Worm (Caenorhabditis elegans): Measurements from ENCODE around the gene famp-1.
A peak's percentile ranks its signal among the peaks of the same experiment; 100 is the strongest.

Gene famp-1

ce11 chrIV:2220147-2220546 is 43.3 kb downstream of the famp-1 start (continued):
- TF ChIP-seq F22D6.2 (tag; optimal IDR thresholded peaks at IDR 0.05) (no peak), attf-3 (GFP tag; conservative IDR thresholded peaks at IDR 0.05) (no peak)

DNA sequence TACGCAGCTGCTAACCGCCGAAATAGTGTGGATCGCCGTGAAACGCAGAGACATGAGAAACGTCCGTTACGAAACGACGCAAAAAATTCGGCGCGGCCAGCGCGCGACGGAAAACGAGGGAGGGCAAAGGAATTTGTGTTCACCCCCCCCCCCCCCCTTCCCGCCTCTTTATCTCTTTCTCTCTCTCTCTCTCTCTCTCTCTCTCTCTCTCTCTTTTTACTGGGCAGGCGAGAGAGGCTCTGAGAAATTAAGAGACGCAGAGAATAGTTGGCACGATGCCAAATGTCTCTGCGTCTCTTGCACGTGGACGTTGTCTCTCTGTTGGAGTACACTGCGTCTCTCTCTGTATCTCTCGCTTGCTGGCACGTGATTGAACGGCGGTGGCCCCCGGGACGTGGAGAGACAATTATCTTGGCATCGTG is 44.1 kb downstream of the famp-1 start:
- TF ChIP-seq lag-1 (GFP tag; IDR thresholded peaks at IDR 0.05) (peak; percentile 79; the same call in 1 of the 2 replicates), repo-1 (tag; optimal IDR thresholded peaks at IDR 0.05) (peak; percentile 95), nhr-27 (tag; optimal IDR thresholded peaks at IDR 0.05) (peak; percentile 3), ama-1 (optimal IDR thresholded peaks at IDR 0.05) (no peak), ama-1 (GFP tag; optimal IDR thresholded peaks at IDR 0.05) (no peak), cebp-2 (GFP tag; IDR thresholded peaks at IDR 0.05) (no peak), snpc-3.4 (tag; optimal IDR thresholded peaks at IDR 0.05) (no peak), let-607 (tag; optimal IDR thresholded peaks at IDR 0.05) (peak; percentile 88 to 90), dpff-1 (tag; optimal IDR thresholded peaks at IDR 0.05) (peak; percentile 70), ets-4 (GFP tag; optimal IDR thresholded peaks at IDR 0.05) (peak; percentile 78), nhr-120 (GFP tag; IDR thresholded peaks at IDR 0.05) (0 out of 2 replicates have a peak, but pooled peaks have one; percentile 30), attf-5 (GFP tag; optimal IDR thresholded peaks at IDR 0.05) (peak; percentile 92), bed-2 (GFP tag; IDR thresholded peaks at IDR 0.05) (peak; percentile 62; the same call in 1 of the 2 replicates), F49E8.2 (tag; optimal IDR thresholded peaks at IDR 0.05; ENCODE audit: insufficient read depth) (no peak), F23B12.7 (tag; optimal IDR thresholded peaks at IDR 0.05; ENCODE audit: insufficient read depth) (no peak), lin-40 (tag; optimal IDR thresholded peaks at IDR 0.05) (peak; percentile 98), ztf-25 (GFP tag; IDR thresholded peaks at IDR 0.05) (no peak), bed-1 (GFP tag; IDR thresholded peaks at IDR 0.05) (no peak), sdz-38 (tag; optimal IDR thresholded peaks at IDR 0.05) (no peak), lin-26 (GFP tag; IDR thresholded peaks at IDR 0.05) (peak; percentile 66; the same call in 1 of the 2 replicates), efl-1 (GFP tag; optimal IDR thresholded peaks at IDR 0.05) (no peak), nhr-90 (tag; optimal IDR thresholded peaks at IDR 0.05) (peak; percentile 49), dpl-1 (GFP tag; optimal IDR thresholded peaks at IDR 0.05) (no peak), Y53G8AR.9 (GFP tag; conservative IDR thresholded peaks at IDR 0.05) (peak; percentile 96), athp-1 (tag; optimal IDR thresholded peaks at IDR 0.05) (peak; percentile 84), lir-1 (GFP tag; conservative IDR thresholded peaks at IDR 0.05) (peak; percentile 83), egrh-3 (GFP tag; IDR thresholded peaks at IDR 0.05) (peak; percentile 98), F39B2.1 (GFP tag; IDR thresholded peaks at IDR 0.05) (no peak), ztf-6 (GFP tag; IDR thresholded peaks at IDR 0.05) (0 out of 2 replicates have a peak, but pooled peaks have one; percentile 57), somi-1 (GFP tag; optimal IDR thresholded peaks at IDR 0.05) (peak; percentile 100), egl-44 (GFP tag; IDR thresholded peaks at IDR 0.05) (peak; percentile 80; the same call in 1 of the 2 replicates), F57A8.1 (GFP tag; optimal IDR thresholded peaks at IDR 0.05) (peak; percentile 32), gei-17 (GFP tag; optimal IDR thresholded peaks at IDR 0.05) (peak; percentile 92), ceh-58 (GFP tag; IDR thresholded peaks at IDR 0.05) (no peak), nfyb-1 (GFP tag; IDR thresholded peaks at IDR 0.05) (peak; percentile 96), Y67H2A.10 (GFP tag; conservative IDR thresholded peaks at IDR 0.05) (no peak), B0019.2 (GFP tag; conservative IDR thresholded peaks at IDR 0.05) (no peak), aptf-2 (GFP tag; conservative IDR thresholded peaks at IDR 0.05) (no peak), F57C9.4 (tag; optimal IDR thresholded peaks at IDR 0.05) (peak; percentile 94), snpc-1.1 (tag; optimal IDR thresholded peaks at IDR 0.05; ENCODE audit: insufficient read depth) (no peak), unc-130 (GFP tag; optimal IDR thresholded peaks at IDR 0.05) (no peak), zfh-2 (GFP tag; conservative IDR thresholded peaks at IDR 0.05) (peak; percentile 100), ceh-79 (tag; optimal IDR thresholded peaks at IDR 0.05) (peak; percentile 58), madf-8 (GFP tag; conservative IDR thresholded peaks at IDR 0.05) (no peak), attf-3 (GFP tag; conservative IDR thresholded peaks at IDR 0.05) (peak; percentile 40; the same call in 1 of the 2 replicates), xnd-1 (tag; optimal IDR thresholded peaks at IDR 0.05) (no peak)
